Worm (Caenorhabditis elegans): ENCODE data around the gene W02F12.8.

Gene W02F12.8

DNA sequence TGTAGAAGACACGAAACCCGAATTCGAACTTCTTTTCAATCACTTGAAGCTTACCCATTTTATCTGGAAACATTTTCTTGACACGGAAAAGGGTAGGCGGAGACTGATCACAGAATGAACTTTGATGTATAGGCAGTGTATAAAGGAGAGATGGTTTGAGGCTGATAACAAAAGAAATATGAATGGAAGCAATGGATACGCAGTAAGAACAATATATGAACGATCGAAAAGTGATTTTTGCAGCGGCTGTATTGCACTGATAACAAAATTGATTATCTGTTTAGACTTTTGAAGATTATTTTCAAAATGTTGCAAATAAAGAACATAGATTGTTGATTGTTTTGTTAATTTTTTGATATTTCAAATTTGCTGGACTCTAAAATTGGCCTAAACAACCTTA is 28.8 kb downstream of the W02F12.8 start, which contains the start of gene pmp-5 (continued):
- TF ChIP-seq lsy-2 (tag; optimal IDR thresholded peaks at IDR 0.05) (no peak), ceh-44 (GFP tag; IDR thresholded peaks at IDR 0.05) (no peak), hmg-1.1 (GFP tag; IDR thresholded peaks at IDR 0.05) (no peak), hlh-30 (tag; optimal IDR thresholded peaks at IDR 0.05; ENCODE audit: insufficient read depth) (no peak), tra-1 (GFP tag; IDR thresholded peaks at IDR 0.05) (peak; percentile 65), nhr-102 (tag; optimal IDR thresholded peaks at IDR 0.05) (peak; percentile 50), Y75B8A.6 (GFP tag; IDR thresholded peaks at IDR 0.05) (no peak), vab-7 (GFP tag; IDR thresholded peaks at IDR 0.05) (no peak), Y105C5A.15 (GFP tag; IDR thresholded peaks at IDR 0.05) (no peak), mdt-29 (GFP tag; IDR thresholded peaks at IDR 0.05) (no peak), nhr-10 (tag; optimal IDR thresholded peaks at IDR 0.05) (no peak), aly-2 (tag; optimal IDR thresholded peaks at IDR 0.05) (no peak), ceh-28 (tag; optimal IDR thresholded peaks at IDR 0.05) (no peak), pqm-1 (tag; optimal IDR thresholded peaks at IDR 0.05) (peak; percentile 83), nhr-28 (tag; optimal IDR thresholded peaks at IDR 0.05) (peak; percentile 86), lin-1 (GFP tag; IDR thresholded peaks at IDR 0.05) (peak; percentile 56; the same call in 1 of the 2 replicates), jun-1 (tag; optimal IDR thresholded peaks at IDR 0.05) (no peak), dmd-8 (GFP tag; IDR thresholded peaks at IDR 0.05) (no peak), ctbp-1 (GFP tag; IDR thresholded peaks at IDR 0.05) (no peak), ZK546.5 (tag; optimal IDR thresholded peaks at IDR 0.05) (no peak), php-3 (GFP tag; IDR thresholded peaks at IDR 0.05) (peak; percentile 66), madf-9 (GFP tag; conservative IDR thresholded peaks at IDR 0.05) (no peak), daf-12 (tag; optimal IDR thresholded peaks at IDR 0.05) (no peak)

DNA sequence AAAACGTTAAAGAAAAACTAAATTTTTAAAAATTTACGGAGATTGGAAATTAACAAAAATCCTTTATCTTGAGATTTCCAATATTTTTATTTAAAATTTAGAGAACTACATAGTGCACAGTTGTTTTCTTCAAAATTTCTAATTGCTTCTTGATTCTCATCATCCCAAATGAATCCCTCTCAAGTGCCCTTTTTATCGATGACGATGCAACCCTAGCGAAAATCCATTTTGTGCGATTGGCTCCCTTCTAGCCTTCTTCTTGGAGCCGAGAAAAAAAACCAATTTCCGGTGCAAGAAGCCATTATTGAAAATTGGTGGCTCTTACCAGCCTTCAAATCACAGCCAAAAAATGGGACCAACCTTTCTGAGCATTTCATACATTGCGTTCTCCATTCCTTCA is 32.1 kb downstream of the W02F12.8 start:
- TF ChIP-seq F26F4.8 (GFP tag; conservative IDR thresholded peaks at IDR 0.05) (no peak), ces-1 (GFP tag; optimal IDR thresholded peaks at IDR 0.05) (no peak), mes-2 (tag; optimal IDR thresholded peaks at IDR 0.05; ENCODE audit: poor library complexity, severe bottlenecking) (no peak), attf-4 (tag; optimal IDR thresholded peaks at IDR 0.05) (no peak), egl-43 (GFP tag; IDR thresholded peaks at IDR 0.05) (0 out of 2 replicates have a peak, but pooled peaks have one; percentile 12), lin-29 (GFP tag; IDR thresholded peaks at IDR 0.05) (0 out of 2 replicates have a peak, but pooled peaks have one; percentile 14), aha-1 (tag) (peak; percentile 94), sdz-12 (GFP tag; optimal IDR thresholded peaks at IDR 0.05) (no peak)

- no peak for TF ChIP-seq aly-2 (tag; optimal IDR thresholded peaks at IDR 0.05)
- TF ChIP-seq nhr-102 (tag; optimal IDR thresholded peaks at IDR 0.05), result peak; percentile 23
- TF ChIP-seq nhr-48 (tag; optimal IDR thresholded peaks at IDR 0.05), result peak; percentile 15
- TF ChIP-seq mes-2 (tag; optimal IDR thresholded peaks at IDR 0.05; ENCODE audit: poor library complexity, severe bottlenecking), result peak; percentile 5
- peak in 1 of 2 experiments; percentile 12 for TF ChIP-seq lsy-2 (tag; optimal IDR thresholded peaks at IDR 0.05)
- peak; percentile 61 for TF ChIP-seq ces-1 (GFP tag; optimal IDR thresholded peaks at IDR 0.05)
Observed at ce11 chrV:6661658-6662057, 32.9 kb downstream of the W02F12.8 start.

DNA sequence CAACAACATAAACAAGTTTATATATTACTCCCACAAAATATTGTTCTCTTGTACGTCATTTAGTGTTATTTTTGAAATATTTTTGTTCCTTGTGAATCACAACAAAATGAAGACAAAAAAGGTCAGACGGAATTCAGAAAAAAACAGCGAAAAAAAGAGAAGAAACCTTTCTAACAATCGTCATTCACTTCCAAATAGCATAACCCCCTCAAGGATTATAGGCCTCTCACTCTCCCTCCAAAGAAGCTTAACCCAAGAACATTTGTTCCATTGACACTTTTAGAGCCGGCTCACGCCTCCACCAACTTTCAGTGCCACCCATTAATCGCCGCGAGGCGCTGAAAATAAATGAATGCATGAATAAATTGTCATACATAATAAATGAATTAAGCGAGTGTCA is 35.0 kb downstream of the W02F12.8 start:
- no peak for TF ChIP-seq ztf-7 (tag; optimal IDR thresholded peaks at IDR 0.05)
- peak; percentile 92 for TF ChIP-seq aha-1 (tag)

ce11 chrV:6658765-6659164 is 35.8 kb downstream of the W02F12.8 start:
- TF ChIP-seq mep-1 (tag; optimal IDR thresholded peaks at IDR 0.05) (peak; percentile 57), hmg-1.1 (GFP tag; IDR thresholded peaks at IDR 0.05) (peak; percentile 73), sdz-12 (GFP tag; optimal IDR thresholded peaks at IDR 0.05) (no peak), Y5F2A.4 (GFP tag; optimal IDR thresholded peaks at IDR 0.05) (no peak), zip-2 (tag; optimal IDR thresholded peaks at IDR 0.05) (no peak), Y105C5A.15 (GFP tag; IDR thresholded peaks at IDR 0.05) (no peak), zfp-3 (GFP tag; conservative IDR thresholded peaks at IDR 0.05) (no peak), aly-2 (tag; optimal IDR thresholded peaks at IDR 0.05) (no peak), ama-1 (optimal IDR thresholded peaks at IDR 0.05) (no peak), D1046.2 (GFP tag; IDR thresholded peaks at IDR 0.05) (no peak), mxl-3 (GFP tag; optimal IDR thresholded peaks at IDR 0.05) (peak; percentile 24), lsy-2 (tag; optimal IDR thresholded peaks at IDR 0.05) (peak in 1 of 2 experiments; percentile 19), vab-7 (GFP tag; IDR thresholded peaks at IDR 0.05) (peak; percentile 24; the same call in 1 of the 2 replicates), dmd-6 (GFP tag; IDR thresholded peaks at IDR 0.05) (peak; percentile 30; the same call in 1 of the 2 replicates), rbr-2 (tag; optimal IDR thresholded peaks at IDR 0.05) (peak; percentile 74), zfp-2 (tag; optimal IDR thresholded peaks at IDR 0.05) (no peak), arid-1 (GFP tag; conservative IDR thresholded peaks at IDR 0.05) (no peak), F26F4.8 (GFP tag; conservative IDR thresholded peaks at IDR 0.05) (no peak), nhr-11 (tag; optimal IDR thresholded peaks at IDR 0.05) (no peak)
